Fruit fly (Drosophila melanogaster): ENCODE results near the gene GstZ1.

- TF ChIP-seq psq (optimal IDR thresholded peaks at IDR 0.05) = no peak
- no peak for TF ChIP-seq h (optimal IDR thresholded peaks at IDR 0.05)
- no peak for TF ChIP-seq ttk (optimal IDR thresholded peaks at IDR 0.05)
- TF ChIP-seq Sin3A (optimal IDR thresholded peaks at IDR 0.05) = no peak
Observed at dm6 chr3R:9450672-9451071, 5.7 kb downstream of the GstZ1 start.
